ENCODE assay signal across 2 fruit fly cellular contexts in genomic region chr3R:14739501-14740252, dm6.
TF ChIP-seq lines count a peak whose summit lies in the region.

No protein-coding gene starts in this region.

TF ChIP-seq in whole organism, embryonic, 481 proteins besides CTCF, POLR2A, EP300 and RAD21 (continued from another document):
- TF ChIP-seq ssp (GFP tag; IDR thresholded peaks at IDR 0.05; lab: Robert Waterston, UW) (no peak), lola (GFP tag; optimal IDR thresholded peaks at IDR 0.05; lab: Kevin White, UChicago) (peak in 1 of 3 experiments; percentile 63), Optix (GFP tag; IDR thresholded peaks at IDR 0.05; lab: Robert Waterston, UW) (no peak), scrt (GFP tag; optimal IDR thresholded peaks at IDR 0.05; lab: Kevin White, UChicago) (no peak), Awh (GFP tag; IDR thresholded peaks at IDR 0.05; lab: Robert Waterston, UW) (0 out of 2 replicates have a peak, but pooled peaks have one; percentile 28), dati (GFP tag; IDR thresholded peaks at IDR 0.05; lab: Robert Waterston, UW) (no peak), ems (GFP tag; optimal IDR thresholded peaks at IDR 0.05; lab: Kevin White, UChicago) (no peak), phol (tag; optimal IDR thresholded peaks at IDR 0.05; lab: Kevin White, UChicago) (peak; percentile 0), chif (GFP tag; optimal IDR thresholded peaks at IDR 0.05; lab: Kevin White, UChicago) (no peak), CG33557 (GFP tag; optimal IDR thresholded peaks at IDR 0.05; lab: Kevin White, UChicago) (no peak), NC2α (GFP tag; optimal IDR thresholded peaks at IDR 0.05; lab: Kevin White, UChicago) (no peak), CG14441 (GFP tag; IDR thresholded peaks at IDR 0.05; lab: Robert Waterston, UW) (no peak), Blimp-1 (GFP tag; optimal IDR thresholded peaks at IDR 0.05; lab: Kevin White, UChicago) (no peak), dmrt11E (tag; optimal IDR thresholded peaks at IDR 0.05; lab: Kevin White, UChicago) (no peak), tup (GFP tag; optimal IDR thresholded peaks at IDR 0.05; lab: Kevin White, UChicago) (no peak), Dll (GFP tag; IDR thresholded peaks at IDR 0.05; lab: Robert Waterston, UW; ENCODE audit: partially characterized antibody) (0 out of 4 replicates have a peak, but pooled peaks have one; percentile 1), BEAF-32 (GFP tag; optimal IDR thresholded peaks at IDR 0.05; lab: Kevin White, UChicago) (no peak), Hmx (GFP tag; optimal IDR thresholded peaks at IDR 0.05; lab: Kevin White, UChicago) (no peak), CG3847 (GFP tag; IDR thresholded peaks at IDR 0.05; lab: Robert Waterston, UW) (0 out of 2 replicates have a peak, but pooled peaks have one; percentile 1), MBD-R2 (GFP tag; IDR thresholded peaks at IDR 0.05; lab: Robert Waterston, UW) (peak; percentile 8; the same call in 1 of the 2 replicates), CG10321 (GFP tag; IDR thresholded peaks at IDR 0.05; lab: Robert Waterston, UW) (no peak), B-H2 (GFP tag; optimal IDR thresholded peaks at IDR 0.05; lab: Kevin White, UChicago) (no peak), CG7928 (GFP tag; optimal IDR thresholded peaks at IDR 0.05; lab: Kevin White, UChicago) (no peak), CG18764 (GFP tag; optimal IDR thresholded peaks at IDR 0.05; lab: Kevin White, UChicago) (no peak), Dek (tag; optimal IDR thresholded peaks at IDR 0.05; lab: Kevin White, UChicago) (no peak), CG15479 (GFP tag; optimal IDR thresholded peaks at IDR 0.05; lab: Kevin White, UChicago) (peak; percentile 24), grau (tag; optimal IDR thresholded peaks at IDR 0.05; lab: Kevin White, UChicago) (no peak), ERR (GFP tag; optimal IDR thresholded peaks at IDR 0.05; lab: Kevin White, UChicago) (peak; percentile 10), al (GFP tag; IDR thresholded peaks at IDR 0.05; lab: Robert Waterston, UW) (no peak), chinmo (GFP tag; IDR thresholded peaks at IDR 0.05; lab: Robert Waterston, UW; ENCODE audit: partially characterized antibody) (peak; percentile 33; the same call in 2 of the 4 replicates), mirr (GFP tag; optimal IDR thresholded peaks at IDR 0.05; lab: Kevin White, UChicago) (no peak), CG11456 (GFP tag; IDR thresholded peaks at IDR 0.05; lab: Robert Waterston, UW) (no peak), CG9932 (GFP tag; IDR thresholded peaks at IDR 0.05; lab: Robert Waterston, UW) (peak; percentile 15; the same call in 1 of the 2 replicates), Pdp1 (GFP tag; optimal IDR thresholded peaks at IDR 0.05; lab: Kevin White, UChicago) (peak in 1 of 2 experiments; percentile 81), Ets65A (GFP tag; lab: Kevin White, UChicago) (peak; percentile 7), eve (GFP tag; optimal IDR thresholded peaks at IDR 0.05; lab: Kevin White, UChicago) (peak in 1 of 2 experiments; percentile 82), Dip3 (GFP tag; optimal IDR thresholded peaks at IDR 0.05; lab: Kevin White, UChicago) (no peak), Adf1 (GFP tag; IDR thresholded peaks at IDR 0.05; lab: Robert Waterston, UW) (no peak), ttk (GFP tag; IDR thresholded peaks at IDR 0.05; lab: Robert Waterston, UW) (no peak), maf-S (GFP tag; optimal IDR thresholded peaks at IDR 0.05; lab: Kevin White, UChicago) (no peak), tna (GFP tag; IDR thresholded peaks at IDR 0.05; lab: Robert Waterston, UW; ENCODE audit: partially characterized antibody) (0 out of 2 replicates have a peak, but pooled peaks have one; percentile 28), grn (GFP tag; optimal IDR thresholded peaks at IDR 0.05; lab: Kevin White, UChicago) (no peak), bab2 (GFP tag; optimal IDR thresholded peaks at IDR 0.05; lab: Kevin White, UChicago) (no peak)

TF ChIP-seq in whole organism, prepupa, 60 proteins besides CTCF, POLR2A, EP300 and RAD21 (continued from another document):
- TF ChIP-seq eg (GFP tag; IDR thresholded peaks at IDR 0.05; lab: Robert Waterston, UW), result no peak
- no peak for TF ChIP-seq fd85E (GFP tag; optimal IDR thresholded peaks at IDR 0.05; lab: Kevin White, UChicago)
- no peak for TF ChIP-seq Met (GFP tag; optimal IDR thresholded peaks at IDR 0.05; lab: Kevin White, UChicago)
- no peak for TF ChIP-seq CG10669 (GFP tag; optimal IDR thresholded peaks at IDR 0.05; lab: Kevin White, UChicago)
- TF ChIP-seq Lpt (GFP tag; optimal IDR thresholded peaks at IDR 0.05; lab: Kevin White, UChicago), result no peak
- TF ChIP-seq CG1621 (tag; optimal IDR thresholded peaks at IDR 0.05; lab: Kevin White, UChicago), result peak; percentile 83
- TF ChIP-seq CG8319 (GFP tag; optimal IDR thresholded peaks at IDR 0.05; lab: Kevin White, UChicago), result no peak
- no peak for TF ChIP-seq CG31627 (GFP tag; optimal IDR thresholded peaks at IDR 0.05; lab: Kevin White, UChicago)
- peak; percentile 7 for TF ChIP-seq CG3919 (GFP tag; optimal IDR thresholded peaks at IDR 0.05; lab: Kevin White, UChicago)
- no peak for TF ChIP-seq cyc (GFP tag; optimal IDR thresholded peaks at IDR 0.05; lab: Kevin White, UChicago)
- TF ChIP-seq CG3032 (tag; optimal IDR thresholded peaks at IDR 0.05; lab: Kevin White, UChicago), result no peak
- TF ChIP-seq CG16779 (tag; optimal IDR thresholded peaks at IDR 0.05; lab: Kevin White, UChicago), result no peak
- TF ChIP-seq Hr4 (GFP tag; optimal IDR thresholded peaks at IDR 0.05; lab: Kevin White, UChicago), result no peak
